Worm (Caenorhabditis elegans) whole organism, L2 larva: ENCODE results near the gene W02D7.8.

Experiments
- C34F6.9 ChIP-seq: fragments of 150-350 bp; optimal IDR thresholded peaks from 2 replicates; lab custom pipeline; 2014; ENCODE audit warnings: missing biosample characterization, missing genetic modification characterization
- F13H6.1 ChIP-seq: sonication (generic microtip); optimal IDR thresholded peaks from 2 replicates; lab custom pipeline; 2016; ENCODE audit warnings: missing genetic modification characterization, missing compliant biosample characterization
- Y55F3AM.14 ChIP-seq: fragments of 200-800 bp; sonication (Bioruptor generic); optimal IDR thresholded peaks from 2 replicates; lab custom pipeline; 2018; ENCODE audit warnings: mild to moderate bottlenecking, missing genetic modification characterization, missing compliant biosample characterization
- ZK546.5 ChIP-seq: sonication (generic microtip); optimal IDR thresholded peaks from 2 replicates; lab custom pipeline; 2017; ENCODE audit warnings: missing biosample characterization, missing genetic modification characterization
- alr-1 ChIP-seq: fragments of 150-350 bp; optimal IDR thresholded peaks from 2 replicates; lab custom pipeline; 2014; ENCODE audit warnings: missing biosample characterization, missing genetic modification characterization
- aly-2 ChIP-seq: fragments of 150-350 bp; optimal IDR thresholded peaks from 2 replicates; lab custom pipeline; 2014; ENCODE audit warnings: missing biosample characterization, missing genetic modification characterization
- blmp-1 ChIP-seq: sonication (generic microtip); optimal IDR thresholded peaks from 2 replicates; lab custom pipeline; 2017; ENCODE audit warnings: missing genetic modification characterization, mild to moderate bottlenecking, missing compliant biosample characterization, antibody characterized with exemption, moderate library complexity; ENCODE audit not compliant: insufficient read depth
- ceh-16 ChIP-seq: fragments of 150-350 bp; optimal IDR thresholded peaks from 2 replicates; lab custom pipeline; 2014; ENCODE audit warnings: missing biosample characterization, missing genetic modification characterization
- crh-2 ChIP-seq: sonication (generic microtip); optimal IDR thresholded peaks from 2 replicates; lab custom pipeline; 2017; ENCODE audit warnings: missing biosample characterization, missing genetic modification characterization
- dmd-4 ChIP-seq: sonication (generic microtip); optimal IDR thresholded peaks from 2 replicates; lab custom pipeline; 2017; ENCODE audit warnings: missing biosample characterization, missing genetic modification characterization
- egl-27 ChIP-seq: sonication (generic microtip); optimal IDR thresholded peaks from 3 replicates; lab custom pipeline; 2017; ENCODE audit warnings: missing biosample characterization, missing genetic modification reagents, missing genetic modification characterization
- elt-1 ChIP-seq: fragments of 150-350 bp; optimal IDR thresholded peaks from 2 replicates; lab custom pipeline; 2014; ENCODE audit warnings: missing biosample characterization, missing genetic modification characterization
- elt-3 ChIP-seq: sonication (generic microtip); optimal IDR thresholded peaks from 2 replicates; lab custom pipeline; 2017; ENCODE audit warnings: missing biosample characterization, missing genetic modification characterization
- fos-1 ChIP-seq: fragments of 150-350 bp; optimal IDR thresholded peaks from 2 replicates; lab custom pipeline; 2014; ENCODE audit warnings: missing biosample characterization, missing genetic modification characterization
- lin-13 ChIP-seq: fragments of 150-350 bp; optimal IDR thresholded peaks from 2 replicates; lab custom pipeline; 2014; ENCODE audit warnings: missing biosample characterization, missing genetic modification reagents, missing genetic modification characterization
- lsy-2 ChIP-seq, 2 experiments: fragments of 150-350 bp in 1 of 2; sonication (generic microtip) in 1 of 2; optimal IDR thresholded peaks; 2 replicates each; lab custom pipeline; 2014 to 2017; ENCODE audit warnings: missing biosample characterization in 2 of 2, missing genetic modification characterization in 2 of 2
- mab-5 ChIP-seq: fragments of 150-350 bp; optimal IDR thresholded peaks from 2 replicates; lab custom pipeline; 2014; ENCODE audit warnings: missing biosample characterization, missing genetic modification characterization
- mbf-1 ChIP-seq: sonication (generic microtip); optimal IDR thresholded peaks from 2 replicates; lab custom pipeline; 2017; ENCODE audit warnings: missing biosample characterization, missing genetic modification characterization
- mdl-1 ChIP-seq, 2 experiments: fragments of 150-350 bp in 1 of 2; sonication (generic microtip) in 1 of 2; optimal IDR thresholded peaks; 2 replicates each; lab custom pipeline; 2017; ENCODE audit warnings: missing biosample characterization in 2 of 2, missing genetic modification characterization in 2 of 2
- nhr-10 ChIP-seq: sonication (generic microtip); optimal IDR thresholded peaks from 2 replicates; lab custom pipeline; 2017; ENCODE audit warnings: missing biosample characterization, missing genetic modification characterization
- nhr-11 ChIP-seq: fragments of 150-350 bp; optimal IDR thresholded peaks from 2 replicates; lab custom pipeline; 2014; ENCODE audit warnings: missing biosample characterization, missing genetic modification characterization
- nhr-12 ChIP-seq: fragments of 150-350 bp; optimal IDR thresholded peaks from 2 replicates; lab custom pipeline; 2014; ENCODE audit warnings: missing biosample characterization, missing genetic modification characterization
- nhr-21 ChIP-seq: fragments of 150-350 bp; optimal IDR thresholded peaks from 2 replicates; lab custom pipeline; 2014; ENCODE audit warnings: missing biosample characterization, missing genetic modification characterization
- nhr-23 ChIP-seq: fragments of 150-350 bp; optimal IDR thresholded peaks from 2 replicates; lab custom pipeline; 2014; ENCODE audit warnings: missing biosample characterization, missing genetic modification reagents, missing genetic modification characterization
- nhr-237 ChIP-seq: fragments of 150-350 bp; optimal IDR thresholded peaks from 2 replicates; lab custom pipeline; 2014; ENCODE audit warnings: missing biosample characterization, missing genetic modification characterization
- nhr-25 ChIP-seq: fragments of 150-350 bp; sonication (generic microtip); optimal IDR thresholded peaks from 3 replicates; lab custom pipeline; 2014; ENCODE audit warnings: missing biosample characterization, missing genetic modification characterization
- nhr-6 ChIP-seq: fragments of 150-350 bp; optimal IDR thresholded peaks from 2 replicates; lab custom pipeline; 2014; ENCODE audit warnings: missing biosample characterization, missing genetic modification characterization
- nhr-77 ChIP-seq: fragments of 150-350 bp; optimal IDR thresholded peaks from 2 replicates; lab custom pipeline; 2014; ENCODE audit warnings: missing biosample characterization, missing genetic modification characterization
- peb-1 ChIP-seq: fragments of 150-350 bp; optimal IDR thresholded peaks from 2 replicates; lab custom pipeline; 2014; ENCODE audit warnings: missing biosample characterization, missing genetic modification characterization
- sem-4 ChIP-seq: fragments of 150-350 bp; optimal IDR thresholded peaks from 2 replicates; lab custom pipeline; 2014; ENCODE audit warnings: missing biosample characterization, missing genetic modification reagents, missing genetic modification characterization
- skn-1 ChIP-seq: sonication (generic microtip); optimal IDR thresholded peaks from 2 replicates; lab custom pipeline; 2017; ENCODE audit warnings: missing biosample characterization, missing genetic modification characterization
- sma-3 ChIP-seq: sonication (generic microtip); optimal IDR thresholded peaks from 2 replicates; lab custom pipeline; 2016; ENCODE audit warnings: missing genetic modification reagents, missing genetic modification characterization, missing compliant biosample characterization
- sma-9 ChIP-seq, 2 experiments: fragments of 150-350 bp in 1 of 2; sonication (generic microtip) in 1 of 2; optimal IDR thresholded peaks; 2 replicates each; lab custom pipeline; 2014 to 2016; ENCODE audit warnings: missing genetic modification characterization in 2 of 2, mild to moderate bottlenecking in 1 of 2, missing biosample characterization in 1 of 2, missing compliant biosample characterization in 1 of 2, missing genetic modification reagents in 1 of 2, moderate library complexity in 1 of 2
- unc-39 ChIP-seq: fragments of 150-350 bp; optimal IDR thresholded peaks from 2 replicates; lab custom pipeline; 2014; ENCODE audit warnings: missing biosample characterization, missing genetic modification characterization
- unc-55 ChIP-seq: fragments of 150-350 bp; sonication (generic microtip); optimal IDR thresholded peaks from 3 replicates; lab custom pipeline; 2014; ENCODE audit warnings: missing biosample characterization, missing genetic modification reagents, missing genetic modification characterization
- zag-1 ChIP-seq: fragments of 150-350 bp; optimal IDR thresholded peaks from 2 replicates; lab custom pipeline; 2014; ENCODE audit warnings: missing biosample characterization, missing genetic modification characterization
- ztf-11 ChIP-seq: sonication (generic microtip); optimal IDR thresholded peaks from 2 replicates; lab custom pipeline; 2017; ENCODE audit warnings: missing biosample characterization, missing genetic modification characterization
- ztf-4 ChIP-seq: fragments of 150-350 bp; optimal IDR thresholded peaks from 2 replicates; lab custom pipeline; 2014; ENCODE audit warnings: missing biosample characterization, missing genetic modification characterization

The W02D7.8 gene

ce11 chrV:8297504-8297903 lies 8.8 kb downstream of the W02D7.8 start, which contains the start of gene W02D7.4:
Gene W02D7.4 (minus strand): TSS chrV:8297604.
- TF ChIP-seq mbf-1 (tag; lab: Kevin White, UChicago) (no peak), mab-5 (tag; lab: Kevin White, UChicago) (no peak), ztf-11 (tag; lab: Kevin White, UChicago) (no peak), nhr-12 (tag; lab: Kevin White, UChicago) (no peak), nhr-21 (tag; lab: Kevin White, UChicago) (no peak)

- TF ChIP-seq nhr-11 (tag; lab: Kevin White, UChicago): no peak
- TF ChIP-seq blmp-1 (tag; lab: Kevin White, UChicago): no peak
- TF ChIP-seq aly-2 (tag; lab: Kevin White, UChicago): no peak
- TF ChIP-seq crh-2 (tag; lab: Kevin White, UChicago): no peak
- TF ChIP-seq mab-5 (tag; lab: Kevin White, UChicago): no peak
- no peak for TF ChIP-seq unc-39 (tag; lab: Kevin White, UChicago)
- no peak for TF ChIP-seq ztf-11 (tag; lab: Kevin White, UChicago)
- no peak for TF ChIP-seq alr-1 (tag; lab: Kevin White, UChicago)
- no peak for TF ChIP-seq Y55F3AM.14 (GFP tag; lab: Kevin White, UChicago)
- no peak for TF ChIP-seq peb-1 (tag; lab: Kevin White, UChicago)
- TF ChIP-seq nhr-12 (tag; lab: Kevin White, UChicago): no peak
- no peak for TF ChIP-seq nhr-25 (tag; lab: Kevin White, UChicago)
- no peak for TF ChIP-seq nhr-23 (tag; lab: Kevin White, UChicago)
- TF ChIP-seq fos-1: no peak
- TF ChIP-seq sem-4 (tag; lab: Kevin White, UChicago): no peak
- no peak for TF ChIP-seq nhr-21 (tag; lab: Kevin White, UChicago)
- TF ChIP-seq F13H6.1 (tag; lab: Kevin White, UChicago): no peak
- no peak for TF ChIP-seq elt-1 (tag; lab: Kevin White, UChicago)
Measured at ce11 chrV:8295866-8296265, 10.4 kb downstream of the W02D7.8 start, which contains the start of gene smex-1. Gene smex-1 (minus strand): TSS chrV:8295966.

ce11 chrV:8291764-8292163 lies 14.5 kb downstream of the W02D7.8 start, which contains the start of gene srg-33:
Gene srg-33 (plus strand): TSS chrV:8292064.
- TF ChIP-seq mab-5 (tag; lab: Kevin White, UChicago) (no peak), fos-1 (no peak), elt-1 (tag; lab: Kevin White, UChicago) (no peak), nhr-12 (tag; lab: Kevin White, UChicago) (no peak), lin-13 (GFP tag; lab: Kevin White, UChicago) (no peak), nhr-77 (no peak), elt-3 (tag; lab: Kevin White, UChicago) (no peak)
- TF ChIP-seq, all 48 proteins: peak for 0

ce11 chrV:8288125-8288806 lies 18.0 kb downstream of the W02D7.8 start:
- TF ChIP-seq nhr-6 (peak; percentile 7), sma-9 (GFP tag; optimal IDR thresholded peaks at IDR 0.05; lab: Kevin White, UChicago) (peak; percentile 98), sma-9 (tag; optimal IDR thresholded peaks at IDR 0.05; lab: Kevin White, UChicago) (no peak), zag-1 (tag; lab: Kevin White, UChicago) (peak; percentile 24), C34F6.9 (peak; percentile 45), peb-1 (tag; lab: Kevin White, UChicago) (no peak), nhr-11 (tag; lab: Kevin White, UChicago) (no peak), mdl-1 (tag; optimal IDR thresholded peaks at IDR 0.05; lab: Kevin White, UChicago) (peak in 1 of 2 experiments; percentile 64)
- TF ChIP-seq, all 48 proteins: peak for 5

ce11 chrV:8285455-8285854 lies 20.8 kb downstream of the W02D7.8 start:
- TF ChIP-seq fos-1 (peak; percentile 28), unc-55 (GFP tag; lab: Kevin White, UChicago) (no peak)
- TF ChIP-seq, all 48 proteins: peak for 1

- no peak for TF ChIP-seq F13H6.1 (tag; lab: Kevin White, UChicago)
- TF ChIP-seq ztf-11 (tag; lab: Kevin White, UChicago): no peak
- TF ChIP-seq lsy-2 (tag; optimal IDR thresholded peaks at IDR 0.05; lab: Kevin White, UChicago): no peak
- TF ChIP-seq skn-1: no peak
- no peak for TF ChIP-seq unc-39 (tag; lab: Kevin White, UChicago)
- no peak for TF ChIP-seq nhr-10
- TF ChIP-seq egl-27 (tag; lab: Kevin White, UChicago): no peak
- no peak for TF ChIP-seq ceh-16 (tag; lab: Kevin White, UChicago)
- TF ChIP-seq elt-1 (tag; lab: Kevin White, UChicago): no peak
- TF ChIP-seq elt-3 (tag; lab: Kevin White, UChicago): no peak
- no peak for TF ChIP-seq ZK546.5 (tag; lab: Kevin White, UChicago)
- no peak for TF ChIP-seq Y55F3AM.14 (GFP tag; lab: Kevin White, UChicago)
- TF ChIP-seq lin-13 (GFP tag; lab: Kevin White, UChicago): no peak
- no peak for TF ChIP-seq sma-3 (GFP tag; lab: Kevin White, UChicago)
- no peak for TF ChIP-seq dmd-4
- TF ChIP-seq nhr-237 (tag; lab: Kevin White, UChicago): no peak
- no peak for TF ChIP-seq ztf-4
- no peak for TF ChIP-seq zag-1 (tag; lab: Kevin White, UChicago)
- TF ChIP-seq nhr-12 (tag; lab: Kevin White, UChicago): no peak
Measured at ce11 chrV:8284800-8285199, 21.5 kb downstream of the W02D7.8 start, which contains the start of gene slc-17.5. Gene slc-17.5 (minus strand): TSS chrV:8284900.
